Worm (Caenorhabditis elegans): ENCODE data around the gene Y110A2AL.6.

DNA sequence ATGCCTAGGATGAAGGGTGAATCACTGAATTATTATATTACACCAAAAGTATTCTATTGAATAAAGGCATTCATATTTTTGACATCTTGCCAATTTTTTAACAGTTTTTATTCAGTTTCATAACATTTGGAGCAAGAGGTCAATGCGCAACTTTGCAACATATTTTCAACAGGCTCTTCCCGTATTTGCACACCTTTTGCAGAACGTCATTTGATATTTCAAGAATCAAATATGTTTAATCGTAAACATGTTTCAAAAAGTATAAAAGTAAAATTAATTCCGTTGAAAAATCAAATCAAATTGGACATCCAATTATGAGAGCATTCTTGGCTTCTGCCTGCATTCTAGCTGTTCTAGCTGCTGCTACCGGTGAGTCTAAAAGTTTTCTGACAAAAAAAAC is 26.3 kb upstream of the Y110A2AL.6 start, which contains the start of gene Y110A2AL.2:
- TF ChIP-seq ceh-19 (GFP tag; optimal IDR thresholded peaks at IDR 0.05) (no peak), C08G9.2 (tag; optimal IDR thresholded peaks at IDR 0.05) (no peak), tbx-2 (tag; optimal IDR thresholded peaks at IDR 0.05) (no peak), pros-1 (tag; optimal IDR thresholded peaks at IDR 0.05) (no peak), pqm-1 (tag; optimal IDR thresholded peaks at IDR 0.05) (no peak), fkh-10 (GFP tag; optimal IDR thresholded peaks at IDR 0.05) (no peak), rnt-1 (tag; optimal IDR thresholded peaks at IDR 0.05) (no peak), nfya-1 (tag; optimal IDR thresholded peaks at IDR 0.05) (no peak), tbx-7 (tag; optimal IDR thresholded peaks at IDR 0.05) (no peak), pha-4 (tag; optimal IDR thresholded peaks at IDR 0.05) (no peak), sox-4 (tag; optimal IDR thresholded peaks at IDR 0.05) (no peak)

Measured in whole organism, late embryonic.